Worm (Caenorhabditis elegans) whole organism, L4 larva: ENCODE measurements around the gene cpsf-3.

Experiments used
- F10B5.3 ChIP-seq: sonication (generic microtip); optimal IDR thresholded peaks from 2 replicates; lab custom pipeline; 2016; ENCODE audit warnings: mild to moderate bottlenecking, missing genetic modification characterization, missing compliant biosample characterization
- F37D6.2 ChIP-seq: sonication (generic microtip); optimal IDR thresholded peaks from 2 replicates; lab custom pipeline; 2016; ENCODE audit warnings: mild to moderate bottlenecking, missing genetic modification characterization, missing compliant biosample characterization
- F49E8.2 ChIP-seq: sonication (generic microtip); optimal IDR thresholded peaks from 2 replicates; lab custom pipeline; 2016; ENCODE audit warnings: missing compliant biosample characterization, mild to moderate bottlenecking, missing genetic modification characterization, borderline replicate concordance
- R02D3.7 ChIP-seq: fragments of 150-350 bp; sonication (generic microtip); optimal IDR thresholded peaks from 3 replicates; lab custom pipeline; 2014; ENCODE audit warnings: missing biosample characterization, missing genetic modification characterization
- Y5F2A.4 ChIP-seq: fragments of 200-800 bp; sonication (Bioruptor generic); optimal IDR thresholded peaks from 2 replicates; lab custom pipeline; 2018; ENCODE audit warnings: mild to moderate bottlenecking, missing genetic modification characterization, missing compliant biosample characterization
- ZK546.5 ChIP-seq, 2 experiments: sonication (generic microtip); optimal IDR thresholded peaks; 2 replicates each; lab custom pipeline; 2017; ENCODE audit warnings: missing biosample characterization in 2 of 2, missing genetic modification characterization in 2 of 2
- aha-1 ChIP-seq: fragments of 150-350 bp; peaks from one replicate; lab custom pipeline; 2014; ENCODE audit warnings: missing biosample characterization, missing genetic modification characterization
- ceh-28 ChIP-seq: fragments of 150-350 bp; optimal IDR thresholded peaks from 2 replicates; lab custom pipeline; 2014; ENCODE audit warnings: missing biosample characterization, missing genetic modification reagents, missing genetic modification characterization
- ceh-44 ChIP-seq: fragments of 200-800 bp; sonication (Bioruptor generic); IDR thresholded peaks from 2 replicates; pipeline ENCODE4 v1.3.6; 2022; ENCODE audit warnings: missing genetic modification reagents, missing genetic modification characterization, missing compliant biosample characterization
- ceh-62 ChIP-seq: sonication (generic microtip); optimal IDR thresholded peaks from 2 replicates; lab custom pipeline; 2017; ENCODE audit warnings: missing biosample characterization, missing genetic modification characterization
- cey-2 ChIP-seq: sonication (generic microtip); optimal IDR thresholded peaks from 3 replicates; lab custom pipeline; 2017; ENCODE audit warnings: missing genetic modification characterization, mild to moderate bottlenecking, missing compliant biosample characterization, antibody characterized with exemption, borderline replicate concordance; ENCODE audit not compliant: insufficient read depth
- ctbp-1 ChIP-seq: fragments of 200-800 bp; sonication (Bioruptor generic); IDR thresholded peaks from 2 replicates; pipeline ENCODE4 v1.3.6; 2022; ENCODE audit warnings: missing genetic modification reagents, missing genetic modification characterization, missing compliant biosample characterization
- daf-19 ChIP-seq: fragments of 200-800 bp; sonication (Bioruptor generic); conservative IDR thresholded peaks from 2 replicates; pipeline ENCODE4 v1.3.6; 2022; ENCODE audit warnings: missing genetic modification characterization, missing compliant biosample characterization
- dmd-6 ChIP-seq: fragments of 200-800 bp; sonication (Bioruptor generic); IDR thresholded peaks from 2 replicates; pipeline ENCODE4 v1.3.6; 2022; ENCODE audit warnings: missing genetic modification reagents, missing genetic modification characterization, missing compliant biosample characterization
- dpl-1 ChIP-seq: fragments of 150-350 bp; optimal IDR thresholded peaks from 2 replicates; lab custom pipeline; 2014; ENCODE audit warnings: missing biosample characterization, missing genetic modification reagents, missing genetic modification characterization
- duxl-1 ChIP-seq: sonication (generic microtip); optimal IDR thresholded peaks from 2 replicates; lab custom pipeline; 2016; ENCODE audit warnings: mild to moderate bottlenecking, missing genetic modification characterization, moderate library complexity, missing compliant biosample characterization; ENCODE audit not compliant: poor library complexity
- egl-27 ChIP-seq: sonication (generic microtip); optimal IDR thresholded peaks from 3 replicates; lab custom pipeline; 2017; ENCODE audit warnings: missing biosample characterization, missing genetic modification reagents, missing genetic modification characterization
- gei-8 ChIP-seq: fragments of 200-800 bp; sonication (Bioruptor generic); optimal IDR thresholded peaks from 2 replicates; lab custom pipeline; 2018; ENCODE audit warnings: mild to moderate bottlenecking, missing genetic modification characterization, missing compliant biosample characterization
- hif-1 ChIP-seq, 2 experiments: sonication (generic microtip); optimal IDR thresholded peaks; 2 replicates each; lab custom pipeline; 2016 to 2017; ENCODE audit warnings: missing compliant biosample characterization in 2 of 2, missing genetic modification characterization in 2 of 2, missing genetic modification reagents in 2 of 2, missing genotype in 2 of 2, mild to moderate bottlenecking in 1 of 2
- hlh-30 ChIP-seq: sonication (generic microtip); optimal IDR thresholded peaks from 2 replicates; lab custom pipeline; 2017; ENCODE audit warnings: antibody characterized with exemption, mild to moderate bottlenecking, missing genetic modification characterization, missing compliant biosample characterization; ENCODE audit not compliant: insufficient read depth
- jun-1 ChIP-seq: fragments of 150-350 bp; optimal IDR thresholded peaks from 2 replicates; lab custom pipeline; 2014; ENCODE audit warnings: missing biosample characterization, missing genetic modification reagents, missing genetic modification characterization
- lin-13 ChIP-seq: fragments of 150-350 bp; optimal IDR thresholded peaks from 2 replicates; lab custom pipeline; 2014; ENCODE audit warnings: missing biosample characterization, missing genetic modification reagents, missing genetic modification characterization
- lir-3 ChIP-seq: sonication (generic microtip); optimal IDR thresholded peaks from 2 replicates; lab custom pipeline; 2016; ENCODE audit warnings: mild to moderate bottlenecking, missing genetic modification characterization, missing compliant biosample characterization
- lsy-2 ChIP-seq, 2 experiments: fragments of 150-350 bp in 1 of 2; sonication (generic microtip) in 1 of 2; optimal IDR thresholded peaks; 2 replicates each; lab custom pipeline; 2014 to 2017; ENCODE audit warnings: missing biosample characterization in 2 of 2, missing genetic modification characterization in 2 of 2
- madf-5 ChIP-seq, 2 experiments: fragments of 200-800 bp; sonication (Bioruptor generic); IDR thresholded peaks; 2 replicates each; pipeline ENCODE4 v1.3.6; 2022; ENCODE audit warnings: missing compliant biosample characterization in 2 of 2, missing genetic modification characterization in 2 of 2
- mdl-1 ChIP-seq, 2 experiments: fragments of 150-350 bp in 1 of 2; sonication (generic microtip) in 1 of 2; optimal IDR thresholded peaks; 2 replicates each; lab custom pipeline; 2014 to 2017; ENCODE audit warnings: missing biosample characterization in 2 of 2, missing genetic modification characterization in 2 of 2
- mdt-29 ChIP-seq: fragments of 200-800 bp; sonication (Bioruptor generic); IDR thresholded peaks from 2 replicates; pipeline ENCODE4 v1.3.6; 2022; ENCODE audit warnings: missing genetic modification reagents, missing genetic modification characterization, missing compliant biosample characterization
- mxl-3 ChIP-seq: fragments of 200-800 bp; sonication (Bioruptor generic); optimal IDR thresholded peaks from 2 replicates; lab custom pipeline; 2018; ENCODE audit warnings: mild to moderate bottlenecking, missing genetic modification characterization, missing compliant biosample characterization
- nhr-111 ChIP-seq: fragments of 200-800 bp; sonication (Bioruptor generic); optimal IDR thresholded peaks from 2 replicates; lab custom pipeline; 2018; ENCODE audit warnings: mild to moderate bottlenecking, missing genetic modification characterization, missing compliant biosample characterization
- nhr-237 ChIP-seq: sonication (generic microtip); optimal IDR thresholded peaks from 2 replicates; lab custom pipeline; 2017; ENCODE audit warnings: missing biosample characterization, missing genetic modification characterization
- nhr-25 ChIP-seq: sonication (generic microtip); optimal IDR thresholded peaks from 2 replicates; lab custom pipeline; 2017; ENCODE audit warnings: missing genetic modification characterization, mild to moderate bottlenecking, missing compliant biosample characterization, antibody characterized with exemption, moderate library complexity, borderline replicate concordance; ENCODE audit not compliant: insufficient read depth
- nhr-28 ChIP-seq: fragments of 150-350 bp; optimal IDR thresholded peaks from 2 replicates; lab custom pipeline; 2014; ENCODE audit warnings: missing biosample characterization, missing genetic modification characterization
- nhr-41 ChIP-seq: fragments of 200-800 bp; sonication (Bioruptor generic); IDR thresholded peaks from 2 replicates; pipeline ENCODE4 v1.3.6; 2022; ENCODE audit warnings: missing genetic modification reagents, missing genetic modification characterization, missing compliant biosample characterization
- nhr-42 ChIP-seq: fragments of 200-800 bp; sonication (Bioruptor generic); IDR thresholded peaks from 2 replicates; pipeline ENCODE4 v1.3.6; 2022; ENCODE audit warnings: missing genetic modification characterization, missing compliant biosample characterization
- nhr-6 ChIP-seq: fragments of 150-350 bp; optimal IDR thresholded peaks from 2 replicates; lab custom pipeline; 2014; ENCODE audit warnings: missing biosample characterization, missing genetic modification characterization
- pha-4 ChIP-seq, 2 experiments: fragments of 150-350 bp in 1 of 2; fragments of 200-800 bp in 1 of 2; sonication (Bioruptor generic) in 1 of 2; IDR thresholded peaks in 1 of 2; optimal IDR thresholded peaks in 1 of 2; 2 replicates each; pipeline versions ENCODE4 v1.3.6 to Lab custom; 2014 to 2022; ENCODE audit warnings: missing genetic modification characterization in 2 of 2, missing genetic modification reagents in 2 of 2, missing biosample characterization in 1 of 2, missing compliant biosample characterization in 1 of 2
- php-3 ChIP-seq: fragments of 200-800 bp; sonication (Bioruptor generic); IDR thresholded peaks from 2 replicates; pipeline ENCODE4 v1.3.6; 2022; ENCODE audit warnings: missing genetic modification reagents, missing genetic modification characterization, missing compliant biosample characterization
- sdz-12 ChIP-seq: fragments of 200-800 bp; sonication (Bioruptor generic); optimal IDR thresholded peaks from 2 replicates; lab custom pipeline; 2018; ENCODE audit warnings: mild to moderate bottlenecking, missing genetic modification characterization, missing compliant biosample characterization
- skn-1 ChIP-seq: fragments of 150-350 bp; optimal IDR thresholded peaks from 2 replicates; lab custom pipeline; 2014; ENCODE audit warnings: missing biosample characterization, missing genetic modification characterization
- snpc-1.2 ChIP-seq: fragments of 200-800 bp; sonication (Bioruptor generic); IDR thresholded peaks from 2 replicates; pipeline ENCODE4 v1.3.6; 2022; ENCODE audit warnings: missing genetic modification reagents, missing genetic modification characterization, missing compliant biosample characterization
- snpc-4 ChIP-seq: fragments of 150-350 bp; optimal IDR thresholded peaks from 2 replicates; lab custom pipeline; 2014; ENCODE audit warnings: missing biosample characterization, missing genetic modification characterization
- spr-3 ChIP-seq: fragments of 200-800 bp; sonication (Bioruptor generic); optimal IDR thresholded peaks from 2 replicates; lab custom pipeline; 2018; ENCODE audit warnings: mild to moderate bottlenecking, missing genetic modification characterization, missing compliant biosample characterization
- tag-97 ChIP-seq: fragments of 200-800 bp; sonication (Bioruptor generic); IDR thresholded peaks from 2 replicates; pipeline ENCODE4 v1.3.6; 2022; ENCODE audit warnings: missing genetic modification characterization, missing compliant biosample characterization
- tra-1 ChIP-seq: fragments of 200-800 bp; sonication (Bioruptor generic); IDR thresholded peaks from 2 replicates; pipeline ENCODE4 v1.3.6; 2022; ENCODE audit warnings: missing genetic modification reagents, missing genetic modification characterization, missing compliant biosample characterization
- zip-11 ChIP-seq: fragments of 200-800 bp; sonication (Bioruptor generic); IDR thresholded peaks from 2 replicates; pipeline ENCODE4 v1.3.6; 2022; ENCODE audit warnings: missing genetic modification characterization, missing compliant biosample characterization
- ztf-7 ChIP-seq: fragments of 150-350 bp; optimal IDR thresholded peaks from 2 replicates; lab custom pipeline; 2014; ENCODE audit warnings: missing biosample characterization, missing genetic modification characterization

Gene cpsf-3

DNA sequence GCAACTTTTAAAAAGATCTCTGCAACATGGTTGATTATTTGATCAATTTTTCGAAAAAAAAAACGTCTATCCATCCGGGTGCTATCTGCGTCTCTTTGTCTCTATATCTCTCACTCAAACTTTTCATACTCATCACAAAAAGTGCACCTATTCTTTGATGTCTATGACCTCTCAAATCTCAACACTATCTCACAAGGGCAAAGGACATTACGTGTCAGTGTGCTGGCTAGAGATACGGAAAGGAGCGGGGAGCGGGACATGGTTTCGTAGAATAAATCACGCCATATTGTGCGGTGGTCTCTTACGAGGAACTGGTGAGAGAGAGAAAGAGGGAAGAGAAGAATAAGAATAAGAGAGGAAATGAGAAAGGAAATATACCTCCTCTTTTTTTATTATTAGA, 39.8 kb upstream of the cpsf-3 start (continued):
- TF ChIP-seq daf-19 (GFP tag; lab: Robert Waterston, UW) (no peak), dpl-1 (GFP tag; lab: Kevin White, UChicago) (peak; percentile 36), ZK546.5 (tag; optimal IDR thresholded peaks at IDR 0.05; lab: Kevin White, UChicago) (no peak), nhr-41 (GFP tag; lab: Robert Waterston, UW) (0 out of 2 replicates have a peak, but pooled peaks have one; percentile 11), mdt-29 (GFP tag; lab: Robert Waterston, UW) (peak; percentile 91), madf-5 (GFP tag; IDR thresholded peaks at IDR 0.05; lab: Robert Waterston, UW) (no peak), F37D6.2 (tag; lab: Kevin White, UChicago) (no peak), lir-3 (tag; lab: Kevin White, UChicago) (no peak), nhr-25 (tag; lab: Kevin White, UChicago) (peak; percentile 58), ctbp-1 (GFP tag; lab: Robert Waterston, UW) (no peak), Y5F2A.4 (GFP tag; lab: Kevin White, UChicago) (no peak), mxl-3 (peak; percentile 59), tag-97 (no peak), jun-1 (tag; lab: Kevin White, UChicago) (peak; percentile 52), zip-11 (GFP tag; lab: Robert Waterston, UW) (no peak), sdz-12 (GFP tag; lab: Kevin White, UChicago) (no peak), lin-13 (no peak), hif-1 (tag; optimal IDR thresholded peaks at IDR 0.05; lab: Kevin White, UChicago) (peak in 1 of 2 experiments; percentile 62), cey-2 (tag; lab: Kevin White, UChicago) (no peak), nhr-28 (tag; lab: Kevin White, UChicago) (peak; percentile 94), pha-4 (GFP tag; IDR thresholded peaks at IDR 0.05; lab: Robert Waterston, UW) (0 out of 2 replicates have a peak, but pooled peaks have one; percentile 35), pha-4 (tag; optimal IDR thresholded peaks at IDR 0.05; lab: Kevin White, UChicago) (no peak), nhr-111 (GFP tag; lab: Kevin White, UChicago) (no peak), dmd-6 (peak; percentile 95), php-3 (peak; percentile 47; the same call in 1 of the 2 replicates), spr-3 (GFP tag; lab: Kevin White, UChicago) (no peak), hlh-30 (tag; lab: Kevin White, UChicago) (peak; percentile 88), gei-8 (no peak), mdl-1 (tag; optimal IDR thresholded peaks at IDR 0.05; lab: Kevin White, UChicago) (peak in 1 of 2 experiments; percentile 66), ceh-44 (GFP tag; lab: Robert Waterston, UW) (no peak), duxl-1 (tag; lab: Kevin White, UChicago) (no peak)

DNA sequence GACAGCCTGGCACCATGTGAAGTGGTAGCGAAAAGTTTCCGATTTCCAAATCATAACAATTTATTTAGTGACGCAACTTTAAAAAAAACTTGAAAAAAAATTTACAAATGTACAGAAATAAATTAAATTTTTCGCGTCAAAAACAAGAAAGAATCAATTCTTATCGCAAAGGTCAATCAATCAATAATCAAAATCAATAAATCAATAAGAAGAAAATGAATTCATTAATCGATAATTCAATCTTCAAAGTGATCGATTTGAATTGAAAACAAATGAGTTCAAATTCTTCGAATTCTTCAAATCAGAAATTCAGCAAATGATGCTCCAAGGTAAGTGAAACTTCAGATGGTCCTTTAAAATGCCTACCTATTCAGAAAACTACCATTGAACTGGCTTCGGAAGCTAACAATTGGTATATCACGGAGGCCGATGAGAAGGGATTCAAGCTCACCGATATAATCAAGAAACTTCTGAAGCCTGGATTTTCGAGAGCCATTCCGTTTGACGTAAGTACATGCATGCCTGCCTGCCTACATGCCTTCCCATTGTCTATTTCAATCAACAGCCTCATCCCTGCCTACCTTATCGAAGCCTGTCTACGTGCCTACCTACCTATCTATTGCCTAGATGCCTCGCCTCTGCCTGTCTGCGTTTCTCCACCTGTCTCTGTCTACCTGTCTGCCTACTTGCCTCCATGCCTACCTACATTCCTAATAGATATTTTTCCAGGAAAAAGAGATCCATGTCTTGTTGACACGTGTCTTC, 37.4 kb upstream of the cpsf-3 start:
- TF ChIP-seq F37D6.2 (tag; lab: Kevin White, UChicago) (no peak), ztf-7 (tag; lab: Kevin White, UChicago) (no peak), lsy-2 (tag; optimal IDR thresholded peaks at IDR 0.05; lab: Kevin White, UChicago) (no peak), aha-1 (tag; lab: Kevin White, UChicago) (peak; percentile 91), ceh-28 (tag; lab: Kevin White, UChicago) (peak; percentile 89)

DNA sequence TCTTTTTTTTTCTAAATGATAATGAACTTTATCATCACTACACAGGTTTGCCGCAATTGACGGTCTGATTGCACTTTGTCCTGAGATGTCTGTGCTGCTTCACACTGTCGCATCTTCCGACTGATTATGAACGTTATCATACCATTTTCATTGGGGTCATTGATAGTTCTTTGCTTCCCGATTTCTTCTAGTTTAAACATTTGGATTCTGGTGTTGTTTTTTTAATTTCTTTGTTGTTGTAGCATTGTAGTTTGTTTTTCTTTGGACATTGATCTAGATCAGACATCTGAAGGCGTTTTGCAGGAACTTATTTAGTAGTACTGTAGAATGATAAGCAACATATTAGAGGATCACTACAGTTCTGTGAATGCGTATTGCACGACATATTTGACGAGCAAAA, 36.1 kb upstream of the cpsf-3 start:
- 0 out of 2 replicates have a peak, but pooled peaks have one; percentile 48 for TF ChIP-seq nhr-42 (GFP tag; lab: Robert Waterston, UW)
- no peak for TF ChIP-seq dpl-1 (GFP tag; lab: Kevin White, UChicago)
- no peak for TF ChIP-seq egl-27 (tag; lab: Kevin White, UChicago)
- no peak for TF ChIP-seq tra-1 (GFP tag; lab: Robert Waterston, UW)
- TF ChIP-seq ceh-62 (tag; lab: Kevin White, UChicago): no peak
- no peak for TF ChIP-seq ceh-44 (GFP tag; lab: Robert Waterston, UW)
- TF ChIP-seq snpc-4 (tag; lab: Kevin White, UChicago): no peak
- no peak for TF ChIP-seq nhr-25 (tag; lab: Kevin White, UChicago)
- TF ChIP-seq snpc-1.2: no peak
- TF ChIP-seq R02D3.7: no peak
- no peak for TF ChIP-seq skn-1 (tag; lab: Kevin White, UChicago)
- TF ChIP-seq nhr-6: no peak
- TF ChIP-seq F49E8.2 (tag; lab: Kevin White, UChicago): no peak
- no peak for TF ChIP-seq nhr-237 (tag; lab: Kevin White, UChicago)
- no peak for TF ChIP-seq F10B5.3 (tag; lab: Kevin White, UChicago)
